Fruit fly (Drosophila melanogaster) whole organism, embryonic: ENCODE results near the gene CG43273.
A peak's percentile ranks its signal among the peaks of the same experiment; 100 is the strongest.

ENCODE experiments used
- Abd-B ChIP-seq: fragments of 200-800 bp; sonication (Bioruptor generic); optimal IDR thresholded peaks from 2 replicates; lab custom pipeline; 2018; ENCODE audit warnings: missing biosample characterization, mild to moderate bottlenecking, missing genetic modification characterization, moderate library complexity
- Blimp-1 ChIP-seq: fragments of 200-800 bp; sonication (Bioruptor generic); optimal IDR thresholded peaks from 3 replicates; lab custom pipeline; 2018; ENCODE audit warnings: missing biosample characterization, missing genetic modification characterization, mild to moderate bottlenecking, moderate library complexity, missing genetic modification reagents
- CG10959 ChIP-seq: fragments of 200-800 bp; sonication (Bioruptor generic); IDR thresholded peaks from 2 replicates; pipeline ENCODE4 v1.3.6; 2022; ENCODE audit warnings: missing biosample characterization, missing genetic modification characterization
- CG11093 ChIP-seq: fragments of 200-800 bp; sonication (Bioruptor generic); IDR thresholded peaks from 3 replicates; pipeline ENCODE4 v1.3.6; 2022; ENCODE audit warnings: missing biosample characterization, missing genetic modification characterization
- CG12299 ChIP-seq: fragments of 200-800 bp; sonication (Bioruptor generic); optimal IDR thresholded peaks from 2 replicates; lab custom pipeline; 2018; ENCODE audit warnings: missing biosample characterization, mild to moderate bottlenecking, missing genetic modification characterization
- CG17802 ChIP-seq: fragments of 200-800 bp; sonication (Bioruptor generic); optimal IDR thresholded peaks from 2 replicates; lab custom pipeline; 2018; ENCODE audit warnings: missing biosample characterization, mild to moderate bottlenecking, missing genetic modification characterization, moderate library complexity
- CG18262 ChIP-seq: fragments of 200-800 bp; optimal IDR thresholded peaks from 3 replicates; lab custom pipeline; 2019; ENCODE audit warnings: missing biosample characterization, mild to moderate bottlenecking, missing genetic modification characterization, moderate library complexity
- CG18476 ChIP-seq: fragments of 200-800 bp; sonication (Bioruptor generic); optimal IDR thresholded peaks from 2 replicates; lab custom pipeline; 2016; ENCODE audit warnings: missing biosample characterization, mild to moderate bottlenecking, missing genetic modification characterization
- CG18599 ChIP-seq: fragments of 200-800 bp; sonication (Bioruptor generic); optimal IDR thresholded peaks from 3 replicates; lab custom pipeline; 2017; ENCODE audit warnings: missing biosample characterization, missing genetic modification characterization, mild to moderate bottlenecking, moderate library complexity, missing genetic modification reagents
- CG32767 ChIP-seq: fragments of 200-800 bp; sonication (Bioruptor generic); IDR thresholded peaks from 2 replicates; pipeline ENCODE4 v1.3.6; 2022; ENCODE audit warnings: missing biosample characterization, missing genetic modification characterization
- CG34224 ChIP-seq: fragments of 200-800 bp; sonication (Bioruptor generic); IDR thresholded peaks from 3 replicates; pipeline ENCODE4 v1.3.6; 2022; ENCODE audit warnings: missing biosample characterization, missing genetic modification characterization; ENCODE audit not compliant: partially characterized antibody
- CG3726 ChIP-seq: fragments of 200-800 bp; sonication (Bioruptor generic); IDR thresholded peaks from 3 replicates; pipeline ENCODE4, ENCODE4 v1.3.6; 2022; ENCODE audit warnings: missing biosample characterization, missing genetic modification characterization
- CG3838 ChIP-seq: fragments of 200-800 bp; sonication (Bioruptor generic); optimal IDR thresholded peaks from 3 replicates; lab custom pipeline; 2016; ENCODE audit warnings: missing biosample characterization, missing genetic modification characterization
- CG4360 ChIP-seq: fragments of 200-800 bp; sonication (Bioruptor generic); IDR thresholded peaks from 2 replicates; pipeline ENCODE4 v1.3.6; 2022; ENCODE audit warnings: missing biosample characterization, missing genetic modification characterization
- CG4404 ChIP-seq: fragments of 200-800 bp; sonication (Bioruptor generic); IDR thresholded peaks from 2 replicates; pipeline ENCODE4 v1.3.6; 2022; ENCODE audit warnings: missing biosample characterization, missing genetic modification characterization
- CG4424 ChIP-seq: fragments of 200-800 bp; sonication (Bioruptor generic); optimal IDR thresholded peaks from 3 replicates; lab custom pipeline; 2016; ENCODE audit warnings: missing biosample characterization, missing genetic modification characterization
- CG4730 ChIP-seq: fragments of 200-800 bp; sonication (Bioruptor generic); IDR thresholded peaks from 2 replicates; pipeline ENCODE4 v1.3.6; 2022; ENCODE audit warnings: missing biosample characterization, missing genetic modification characterization
- CG6654 ChIP-seq: fragments of 200-800 bp; sonication (Bioruptor generic); optimal IDR thresholded peaks from 2 replicates; lab custom pipeline; 2017; ENCODE audit warnings: missing biosample characterization, mild to moderate bottlenecking, missing genetic modification characterization
- CG6689 ChIP-seq: fragments of 200-800 bp; sonication (Bioruptor generic); IDR thresholded peaks from 2 replicates; pipeline ENCODE4 v1.3.6; 2022; ENCODE audit warnings: missing biosample characterization, missing genetic modification characterization
- CG6854 ChIP-seq: fragments of 200-800 bp; sonication (Bioruptor generic); optimal IDR thresholded peaks from 3 replicates; lab custom pipeline; 2017; ENCODE audit warnings: missing biosample characterization, mild to moderate bottlenecking, missing genetic modification characterization
- CG9727 ChIP-seq: fragments of 200-800 bp; sonication (Bioruptor generic); optimal IDR thresholded peaks from 3 replicates; lab custom pipeline; 2017; ENCODE audit warnings: missing biosample characterization, mild to moderate bottlenecking, missing genetic modification characterization
- CoRest ChIP-seq: fragments of 200-800 bp; sonication (Bioruptor generic); optimal IDR thresholded peaks from 3 replicates; lab custom pipeline; 2018; ENCODE audit warnings: missing biosample characterization, mild to moderate bottlenecking, missing genetic modification characterization, moderate library complexity
- H2.0 ChIP-seq: fragments of 200-800 bp; sonication (Bioruptor generic); IDR thresholded peaks from 2 replicates; pipeline ENCODE4 v1.3.6; 2022; ENCODE audit warnings: missing biosample characterization, missing genetic modification characterization
- Nf-YB ChIP-seq: fragments of 200-800 bp; sonication (Bioruptor generic); optimal IDR thresholded peaks from 3 replicates; lab custom pipeline; 2019; ENCODE audit warnings: missing biosample characterization, mild to moderate bottlenecking, missing genetic modification characterization, moderate library complexity
- Nf-YC ChIP-seq: fragments of 200-800 bp; optimal IDR thresholded peaks from 3 replicates; lab custom pipeline; 2019; ENCODE audit warnings: missing biosample characterization, mild to moderate bottlenecking, missing genetic modification characterization, moderate library complexity
- NfI ChIP-seq: fragments of 200-800 bp; sonication (Bioruptor generic); optimal IDR thresholded peaks from 3 replicates; lab custom pipeline; 2018; ENCODE audit warnings: missing biosample characterization, mild to moderate bottlenecking, missing genetic modification characterization, moderate library complexity
- Six4 ChIP-seq: fragments of 200-800 bp; sonication (Bioruptor generic); optimal IDR thresholded peaks from 2 replicates; lab custom pipeline; 2016; ENCODE audit warnings: missing biosample characterization, missing genetic modification characterization
- Sox100B ChIP-seq: fragments of 200-800 bp; sonication (Bioruptor generic); optimal IDR thresholded peaks from 3 replicates; lab custom pipeline; 2018; ENCODE audit warnings: missing biosample characterization, mild to moderate bottlenecking, missing genetic modification characterization
- ara ChIP-seq: fragments of 200-800 bp; sonication (Bioruptor generic); IDR thresholded peaks from 2 replicates; pipeline ENCODE4 v1.3.6; 2022; ENCODE audit warnings: missing biosample characterization, missing genetic modification characterization
- croc ChIP-seq: fragments of 200-800 bp; sonication (Bioruptor generic); conservative IDR thresholded peaks from 3 replicates; pipeline ENCODE4 v1.3.6; 2022; ENCODE audit warnings: missing biosample characterization, missing genetic modification characterization
- dpn ChIP-seq, 2 experiments: fragments of 200-800 bp; sonication (Bioruptor generic); optimal IDR thresholded peaks; 3 replicates each; lab custom pipeline; 2016; ENCODE audit warnings: missing biosample characterization in 2 of 2, missing genetic modification characterization in 2 of 2
- eve ChIP-seq, 2 experiments: fragments of >200 bp; optimal IDR thresholded peaks; 2 replicates each; lab custom pipeline; 2017; ENCODE audit warnings: missing biosample characterization in 2 of 2, missing genetic modification characterization in 2 of 2
- exex ChIP-seq: fragments of 200-800 bp; sonication (Bioruptor generic); optimal IDR thresholded peaks from 4 replicates; lab custom pipeline; 2018; ENCODE audit warnings: missing biosample characterization, mild to moderate bottlenecking, missing genetic modification characterization, moderate library complexity
- fd96Cb ChIP-seq: fragments of 200-800 bp; sonication (Bioruptor generic); optimal IDR thresholded peaks from 2 replicates; lab custom pipeline; 2018; ENCODE audit warnings: missing biosample characterization, mild to moderate bottlenecking, missing genetic modification characterization, moderate library complexity
- gt ChIP-seq: fragments of 200-800 bp; sonication (Bioruptor generic); IDR thresholded peaks from 2 replicates; pipeline ENCODE4 v1.3.6; 2022; ENCODE audit warnings: missing biosample characterization, missing genetic modification characterization
- jumu ChIP-seq: fragments of 200-800 bp; sonication (Bioruptor generic); optimal IDR thresholded peaks from 3 replicates; lab custom pipeline; 2016; ENCODE audit warnings: missing biosample characterization, missing genetic modification characterization
- kah ChIP-seq: fragments of 200-800 bp; sonication (Bioruptor generic); optimal IDR thresholded peaks from 2 replicates; lab custom pipeline; 2018; ENCODE audit warnings: missing biosample characterization, mild to moderate bottlenecking, missing genetic modification characterization
- nom ChIP-seq: fragments of 200-800 bp; sonication (Bioruptor generic); optimal IDR thresholded peaks from 2 replicates; lab custom pipeline; 2017; ENCODE audit warnings: missing biosample characterization, missing genetic modification characterization, mild to moderate bottlenecking, moderate library complexity, missing genetic modification reagents
- onecut ChIP-seq: fragments of 200-800 bp; sonication (Bioruptor generic); IDR thresholded peaks from 2 replicates; pipeline ENCODE4 v1.3.6; 2022; ENCODE audit warnings: missing biosample characterization, missing genetic modification characterization
- pan ChIP-seq, 4 experiments: fragments of >200 bp in 3 of 4; fragments of 200-800 bp in 1 of 4; sonication (Bioruptor generic) in 1 of 4; optimal IDR thresholded peaks in 3 of 4; IDR thresholded peaks in 1 of 4; 2 replicates each; pipeline versions ENCODE4 v1.3.6 to Lab custom; 2017 to 2022; ENCODE audit warnings: missing biosample characterization in 2 of 4, missing genetic modification characterization in 2 of 4, mixed read lengths in 1 of 4
- psq ChIP-seq: fragments of 200-800 bp; sonication (Bioruptor generic); optimal IDR thresholded peaks from 2 replicates; lab custom pipeline; 2017; ENCODE audit warnings: missing biosample characterization, missing genetic modification characterization
- run ChIP-seq: fragments of 200-800 bp; sonication (Bioruptor generic); optimal IDR thresholded peaks from 3 replicates; lab custom pipeline; 2018; ENCODE audit warnings: missing biosample characterization, mild to moderate bottlenecking, missing genetic modification characterization
- sqz ChIP-seq: fragments of 200-800 bp; sonication (Bioruptor generic); optimal IDR thresholded peaks from 3 replicates; lab custom pipeline; 2018; ENCODE audit warnings: missing biosample characterization, mild to moderate bottlenecking, missing genetic modification characterization
- sr ChIP-seq: fragments of 200-800 bp; sonication (Bioruptor generic); IDR thresholded peaks from 3 replicates; pipeline ENCODE4 v1.3.6; 2022; ENCODE audit warnings: missing biosample characterization, missing genetic modification characterization
- trem ChIP-seq: fragments of 200-800 bp; optimal IDR thresholded peaks from 3 replicates; lab custom pipeline; 2019; ENCODE audit warnings: missing biosample characterization, mild to moderate bottlenecking, missing genetic modification characterization, moderate library complexity
- unc-4 ChIP-seq: fragments of 200-800 bp; sonication (Bioruptor generic); IDR thresholded peaks from 2 replicates; pipeline ENCODE4 v1.3.6; 2022; ENCODE audit warnings: missing biosample characterization, missing genetic modification characterization; ENCODE audit not compliant: partially characterized antibody
- yki ChIP-seq: fragments of >200 bp; optimal IDR thresholded peaks from 3 replicates; lab custom pipeline; 2018
- zfh1 ChIP-seq: fragments of 200-800 bp; sonication (Bioruptor generic); IDR thresholded peaks from 3 replicates; pipeline ENCODE4 v1.3.6; 2022; ENCODE audit warnings: missing biosample characterization, missing genetic modification characterization

Gene CG43273

DNA sequence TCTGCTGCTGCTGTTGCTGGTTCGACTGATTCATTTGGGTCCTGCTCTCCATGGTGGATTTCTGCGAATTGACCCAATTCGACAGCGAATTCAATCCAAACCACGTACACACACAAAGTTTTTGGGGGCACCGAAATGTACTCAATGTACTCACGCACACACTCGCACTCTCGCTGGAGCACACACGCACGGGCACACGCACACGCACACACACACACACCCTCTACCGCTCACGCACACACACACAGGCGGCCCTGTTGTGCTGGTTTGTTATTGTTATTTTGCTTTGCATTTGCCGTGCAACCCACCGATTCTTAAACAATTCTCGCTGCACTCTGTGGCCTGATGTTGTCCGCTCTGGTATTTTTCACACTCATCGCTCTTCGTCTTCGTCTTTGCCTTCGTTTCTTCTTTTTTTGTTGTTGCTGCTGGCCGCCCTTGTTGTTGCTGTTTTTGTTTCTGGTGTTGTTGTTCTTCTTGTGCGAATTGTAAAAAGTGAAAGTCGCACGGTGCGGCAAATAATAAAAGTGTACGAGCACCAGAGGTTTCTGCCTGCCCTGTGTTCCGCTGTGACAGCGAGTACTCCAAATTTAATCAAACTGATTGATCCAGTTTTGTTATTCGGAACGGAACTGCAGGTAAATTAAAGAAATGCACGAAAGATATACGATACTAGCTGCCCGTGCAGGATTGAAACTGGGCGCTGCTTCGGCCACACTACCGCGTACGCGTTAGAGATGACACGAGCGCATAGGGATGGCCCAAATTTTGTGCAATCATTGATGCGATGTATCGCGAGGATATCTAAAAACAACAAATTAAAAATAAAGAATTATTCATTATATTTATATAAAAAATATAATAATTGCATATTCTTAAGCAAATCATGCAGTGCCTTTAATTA lies 46.1 kb downstream of the CG43273 start, which contains the start of gene CG3744 (continued):
- peak; percentile 93 for TF ChIP-seq CoRest (tag; lab: Kevin White, UChicago)
- TF ChIP-seq CG18262: peak; percentile 89
- TF ChIP-seq dpn (GFP tag; optimal IDR thresholded peaks at IDR 0.05; lab: Kevin White, UChicago): peak; percentile 79 to 94
- TF ChIP-seq sr (GFP tag; lab: Robert Waterston, UW): peak; percentile 68
- peak; percentile 93 for TF ChIP-seq CG4360 (GFP tag; lab: Robert Waterston, UW)
- no peak for TF ChIP-seq Sox100B (GFP tag; lab: Kevin White, UChicago)
- peak; percentile 84 for TF ChIP-seq trem (tag; lab: Kevin White, UChicago)
- peak; percentile 86 for TF ChIP-seq Six4 (GFP tag; lab: Kevin White, UChicago)
- TF ChIP-seq CG10959 (GFP tag; lab: Robert Waterston, UW): peak; percentile 88
- TF ChIP-seq Nf-YB (GFP tag; lab: Kevin White, UChicago): peak; percentile 74
- TF ChIP-seq nom (GFP tag; lab: Kevin White, UChicago): no peak
- peak; percentile 67 for TF ChIP-seq jumu (GFP tag; lab: Kevin White, UChicago)
- peak; percentile 86 for TF ChIP-seq CG12299 (tag; lab: Kevin White, UChicago)
- TF ChIP-seq CG11093 (GFP tag; lab: Robert Waterston, UW): peak; percentile 83
- no peak for TF ChIP-seq eve (GFP tag; optimal IDR thresholded peaks at IDR 0.05; lab: Kevin White, UChicago)
- TF ChIP-seq sqz: no peak
- TF ChIP-seq onecut: peak; percentile 88
- peak; percentile 84 for TF ChIP-seq Nf-YC (tag; lab: Kevin White, UChicago)
- TF ChIP-seq kah (GFP tag; lab: Kevin White, UChicago): no peak
- TF ChIP-seq pan (optimal IDR thresholded peaks at IDR 0.05; lab: Kevin White, UChicago): no peak
- TF ChIP-seq pan (GFP tag; optimal IDR thresholded peaks at IDR 0.05 in 1 of 2, IDR thresholded peaks at IDR 0.05 in 1 of 2): peak in 1 of 2 experiments; percentile 95
- TF ChIP-seq psq: peak; percentile 70
- peak; percentile 71 for TF ChIP-seq CG18476 (GFP tag; lab: Kevin White, UChicago)
- TF ChIP-seq CG4404 (GFP tag; lab: Robert Waterston, UW): peak; percentile 89
- peak; percentile 68 for TF ChIP-seq CG3838 (GFP tag; lab: Kevin White, UChicago)
- TF ChIP-seq CG6854: peak; percentile 70
- TF ChIP-seq H2.0 (GFP tag; lab: Robert Waterston, UW): peak; percentile 94
- TF ChIP-seq exex (tag; lab: Kevin White, UChicago): no peak
- TF ChIP-seq CG9727 (GFP tag; lab: Kevin White, UChicago): peak; percentile 88
- TF ChIP-seq CG32767 (GFP tag; lab: Robert Waterston, UW): peak; percentile 85
- peak; percentile 93 for TF ChIP-seq CG18599 (GFP tag; lab: Kevin White, UChicago)
- peak; percentile 95 for TF ChIP-seq NfI (GFP tag; lab: Kevin White, UChicago)
- TF ChIP-seq CG6654 (GFP tag; lab: Kevin White, UChicago): peak; percentile 57
- TF ChIP-seq CG17802: peak; percentile 45
- peak; percentile 84 for TF ChIP-seq CG3726 (GFP tag; lab: Robert Waterston, UW)
- peak; percentile 96 for TF ChIP-seq zfh1 (GFP tag; lab: Robert Waterston, UW)
- TF ChIP-seq fd96Cb (tag; lab: Kevin White, UChicago): peak; percentile 81
- TF ChIP-seq gt (GFP tag; lab: Robert Waterston, UW): peak; percentile 76
- peak; percentile 93 for TF ChIP-seq unc-4 (GFP tag; lab: Robert Waterston, UW)
- peak; percentile 85 for TF ChIP-seq Abd-B (GFP tag; lab: Kevin White, UChicago)
- peak; percentile 63 for TF ChIP-seq run (tag; lab: Kevin White, UChicago)
- TF ChIP-seq CG6689 (GFP tag; lab: Robert Waterston, UW): peak; percentile 93
- TF ChIP-seq croc: peak; percentile 79
- TF ChIP-seq CG4424 (GFP tag; lab: Kevin White, UChicago): peak; percentile 88
- TF ChIP-seq ara (GFP tag; lab: Robert Waterston, UW): peak; percentile 92
- peak; percentile 88 for TF ChIP-seq CG34224 (GFP tag; lab: Robert Waterston, UW)
- peak; percentile 84 for TF ChIP-seq CG4730 (GFP tag; lab: Robert Waterston, UW)
- no peak for TF ChIP-seq yki (lab: Kevin White, UChicago)
- TF ChIP-seq Blimp-1 (GFP tag; lab: Kevin White, UChicago): peak; percentile 95
